Fruit fly (Drosophila melanogaster) whole organism, embryonic: ENCODE results near the gene tank.

Source experiments
- Aef1 ChIP-seq: fragments of 200-800 bp; sonication (Bioruptor generic); IDR thresholded peaks from 3 replicates; pipeline ENCODE4 v1.3.6; 2022; ENCODE audit warnings: missing biosample characterization, missing genetic modification characterization
- Atf6 ChIP-seq: fragments of 200-800 bp; sonication (Bioruptor generic); IDR thresholded peaks from 2 replicates; pipeline ENCODE4 v1.3.6; 2022; ENCODE audit warnings: missing biosample characterization, missing genetic modification characterization
- CG10209 ChIP-seq: fragments of 200-800 bp; sonication (Bioruptor generic); optimal IDR thresholded peaks from 3 replicates; lab custom pipeline; 2017; ENCODE audit warnings: missing biosample characterization, mild to moderate bottlenecking, missing genetic modification characterization, missing genetic modification reagents
- CG11504 ChIP-seq: fragments of 200-800 bp; sonication (Bioruptor generic); optimal IDR thresholded peaks from 3 replicates; lab custom pipeline; 2019; ENCODE audit warnings: missing biosample characterization, mild to moderate bottlenecking, missing genetic modification characterization, moderate library complexity
- CG12391 ChIP-seq: fragments of 200-800 bp; sonication (Bioruptor generic); optimal IDR thresholded peaks from 3 replicates; lab custom pipeline; 2018; ENCODE audit warnings: missing biosample characterization, mild to moderate bottlenecking, missing genetic modification characterization, moderate library complexity
- CG12769 ChIP-seq: fragments of 200-800 bp; sonication (Bioruptor generic); optimal IDR thresholded peaks from 2 replicates; lab custom pipeline; 2019; ENCODE audit warnings: missing biosample characterization, mild to moderate bottlenecking, missing genetic modification characterization, moderate library complexity
- CG12942 ChIP-seq: fragments of 200-800 bp; sonication (Bioruptor generic); optimal IDR thresholded peaks from 3 replicates; lab custom pipeline; 2016; ENCODE audit warnings: missing biosample characterization, missing genetic modification characterization
- CG13123 ChIP-seq: fragments of 200-800 bp; sonication (Bioruptor generic); optimal IDR thresholded peaks from 2 replicates; lab custom pipeline; 2016; ENCODE audit warnings: missing biosample characterization, missing genetic modification characterization
- CG15601 ChIP-seq: fragments of 200-800 bp; sonication (Bioruptor generic); optimal IDR thresholded peaks from 3 replicates; lab custom pipeline; 2019; ENCODE audit warnings: missing biosample characterization, mild to moderate bottlenecking, missing genetic modification characterization, moderate library complexity
- CG1602 ChIP-seq: fragments of 200-800 bp; sonication (Bioruptor generic); optimal IDR thresholded peaks from 3 replicates; lab custom pipeline; 2016; ENCODE audit warnings: missing biosample characterization, missing genetic modification characterization
- CG16779 ChIP-seq: fragments of 200-800 bp; sonication (Bioruptor generic); IDR thresholded peaks from 2 replicates; pipeline ENCODE4 v1.3.6; 2022; ENCODE audit warnings: missing biosample characterization, missing genetic modification characterization
- CG17802 ChIP-seq: fragments of 200-800 bp; sonication (Bioruptor generic); optimal IDR thresholded peaks from 2 replicates; lab custom pipeline; 2018; ENCODE audit warnings: missing biosample characterization, mild to moderate bottlenecking, missing genetic modification characterization, moderate library complexity
- CG2202 ChIP-seq: fragments of 200-800 bp; sonication (Bioruptor generic); optimal IDR thresholded peaks from 2 replicates; lab custom pipeline; 2018; ENCODE audit warnings: missing biosample characterization, mild to moderate bottlenecking, missing genetic modification characterization
- CG30431 ChIP-seq: fragments of 200-800 bp; sonication (Bioruptor generic); optimal IDR thresholded peaks from 2 replicates; lab custom pipeline; 2017; ENCODE audit warnings: missing biosample characterization, missing genetic modification characterization
- CG31224 ChIP-seq: fragments of 200-800 bp; sonication (Bioruptor generic); IDR thresholded peaks from 2 replicates; pipeline ENCODE4 v1.3.6; 2022; ENCODE audit warnings: missing biosample characterization, missing genetic modification characterization
- CG32532 ChIP-seq: fragments of 200-800 bp; sonication (Bioruptor generic); IDR thresholded peaks from 2 replicates; pipeline ENCODE4 v1.3.6; 2022; ENCODE audit warnings: missing biosample characterization, missing genetic modification characterization
- CG4404 ChIP-seq: fragments of 200-800 bp; sonication (Bioruptor generic); IDR thresholded peaks from 2 replicates; pipeline ENCODE4 v1.3.6; 2022; ENCODE audit warnings: missing biosample characterization, missing genetic modification characterization
- CG4707 ChIP-seq: fragments of 200-800 bp; sonication (Bioruptor generic); optimal IDR thresholded peaks from 2 replicates; lab custom pipeline; 2018; ENCODE audit warnings: missing biosample characterization, mild to moderate bottlenecking, missing genetic modification characterization, moderate library complexity
- CG4820 ChIP-seq: fragments of 200-800 bp; sonication (Bioruptor generic); optimal IDR thresholded peaks from 3 replicates; lab custom pipeline; 2016; ENCODE audit warnings: missing biosample characterization, missing genetic modification characterization
- CG5180 ChIP-seq: fragments of 200-800 bp; sonication (Bioruptor generic); optimal IDR thresholded peaks from 3 replicates; lab custom pipeline; 2017; ENCODE audit warnings: missing biosample characterization, missing genetic modification characterization, mild to moderate bottlenecking, moderate library complexity, missing genetic modification reagents
- CG6683 ChIP-seq: fragments of 200-800 bp; sonication (Bioruptor generic); optimal IDR thresholded peaks from 2 replicates; lab custom pipeline; 2017; ENCODE audit warnings: missing biosample characterization, mild to moderate bottlenecking, missing genetic modification characterization, missing genetic modification reagents
- CG7963 ChIP-seq: fragments of 200-800 bp; sonication (Bioruptor generic); IDR thresholded peaks from 3 replicates; pipeline ENCODE4 v1.3.6; 2022; ENCODE audit warnings: missing biosample characterization, missing genetic modification characterization; ENCODE audit not compliant: partially characterized antibody
- CG7987 ChIP-seq: fragments of 200-800 bp; sonication (Bioruptor generic); optimal IDR thresholded peaks from 2 replicates; lab custom pipeline; 2018; ENCODE audit warnings: missing biosample characterization, mild to moderate bottlenecking, missing genetic modification characterization, moderate library complexity
- CG8765 ChIP-seq: fragments of 200-800 bp; sonication (Bioruptor generic); IDR thresholded peaks from 2 replicates; pipeline ENCODE4 v1.3.6; 2022; ENCODE audit warnings: missing biosample characterization, missing genetic modification characterization
- CG9609 ChIP-seq: fragments of 200-800 bp; sonication (Bioruptor generic); optimal IDR thresholded peaks from 3 replicates; lab custom pipeline; 2016; ENCODE audit warnings: missing biosample characterization, missing genetic modification characterization
- CG9797 ChIP-seq: fragments of 200-800 bp; sonication (Bioruptor generic); optimal IDR thresholded peaks from 3 replicates; lab custom pipeline; 2018; ENCODE audit warnings: missing biosample characterization, mild to moderate bottlenecking, missing genetic modification characterization
- CHES-1-like ChIP-seq: fragments of 200-800 bp; sonication (Bioruptor generic); optimal IDR thresholded peaks from 2 replicates; lab custom pipeline; 2016; ENCODE audit warnings: missing biosample characterization, missing genetic modification characterization
- Dbx ChIP-seq: fragments of 200-800 bp; sonication (Bioruptor generic); IDR thresholded peaks from 3 replicates; pipeline ENCODE4 v1.3.6; 2022; ENCODE audit warnings: missing biosample characterization, missing genetic modification characterization
- Dip3 ChIP-seq: fragments of 200-800 bp; sonication (Bioruptor generic); optimal IDR thresholded peaks from 3 replicates; lab custom pipeline; 2016; ENCODE audit warnings: missing biosample characterization, missing genetic modification characterization
- E2f1 ChIP-seq: fragments of 200-800 bp; sonication (Bioruptor generic); IDR thresholded peaks from 2 replicates; pipeline ENCODE4 v1.3.6; 2022; ENCODE audit warnings: missing biosample characterization, missing genetic modification characterization
- Eip74EF ChIP-seq, 2 experiments: fragments of 200-800 bp in 1 of 2; fragments of >200 bp in 1 of 2; sonication (Bioruptor generic) in 1 of 2; optimal IDR thresholded peaks; 2 replicates each; lab custom pipeline; 2017 to 2019; ENCODE audit warnings: missing biosample characterization in 2 of 2, missing genetic modification characterization in 2 of 2, mild to moderate bottlenecking in 1 of 2, moderate library complexity in 1 of 2
- Fer3 ChIP-seq: fragments of 200-800 bp; sonication (Bioruptor generic); optimal IDR thresholded peaks from 2 replicates; lab custom pipeline; 2018; ENCODE audit warnings: missing biosample characterization, mild to moderate bottlenecking, missing genetic modification characterization, moderate library complexity
- H2.0 ChIP-seq: fragments of 200-800 bp; sonication (Bioruptor generic); IDR thresholded peaks from 2 replicates; pipeline ENCODE4 v1.3.6; 2022; ENCODE audit warnings: missing biosample characterization, missing genetic modification characterization
- HmgD ChIP-seq: fragments of 200-800 bp; sonication (Bioruptor generic); optimal IDR thresholded peaks from 3 replicates; lab custom pipeline; 2016; ENCODE audit warnings: missing biosample characterization, missing genetic modification characterization
- YL-1 ChIP-seq: fragments of 200-800 bp; sonication (Bioruptor generic); optimal IDR thresholded peaks from 3 replicates; lab custom pipeline; 2017; ENCODE audit warnings: missing biosample characterization, mild to moderate bottlenecking, missing genetic modification characterization
- al ChIP-seq: fragments of 200-800 bp; sonication (Bioruptor generic); IDR thresholded peaks from 2 replicates; pipeline ENCODE4 v1.3.6; 2022; ENCODE audit warnings: missing biosample characterization, missing genetic modification characterization
- ap ChIP-seq: fragments of 200-800 bp; sonication (Bioruptor generic); IDR thresholded peaks from 2 replicates; pipeline ENCODE4 v1.3.6; 2022; ENCODE audit warnings: missing biosample characterization, missing genetic modification characterization
- fd64A ChIP-seq: fragments of 200-800 bp; sonication (Bioruptor generic); optimal IDR thresholded peaks from 3 replicates; lab custom pipeline; 2018; ENCODE audit warnings: missing biosample characterization, mild to moderate bottlenecking, missing genetic modification characterization
- gcm2 ChIP-seq: fragments of 200-800 bp; sonication (Bioruptor generic); optimal IDR thresholded peaks from 2 replicates; lab custom pipeline; 2016; ENCODE audit warnings: missing biosample characterization, missing genetic modification characterization
- hth ChIP-seq: fragments of >200 bp; optimal IDR thresholded peaks from 2 replicates; lab custom pipeline; 2017; ENCODE audit warnings: inconsistent platforms
- luna ChIP-seq: fragments of 200-800 bp; sonication (Bioruptor generic); optimal IDR thresholded peaks from 2 replicates; lab custom pipeline; 2016; ENCODE audit warnings: missing biosample characterization, missing genetic modification characterization
- pfk ChIP-seq: fragments of 200-800 bp; sonication (Bioruptor generic); optimal IDR thresholded peaks from 2 replicates; lab custom pipeline; 2018; ENCODE audit warnings: missing biosample characterization, mild to moderate bottlenecking, missing genetic modification characterization, moderate library complexity
- ro ChIP-seq: fragments of 200-800 bp; sonication (Bioruptor generic); IDR thresholded peaks from 2 replicates; pipeline ENCODE4 v1.3.6; 2022; ENCODE audit warnings: missing biosample characterization, missing genetic modification characterization
- row ChIP-seq: fragments of 200-800 bp; sonication (Bioruptor generic); IDR thresholded peaks from 3 replicates; pipeline ENCODE4 v1.3.6; 2022; ENCODE audit warnings: missing biosample characterization, missing genetic modification characterization
- sisA ChIP-seq: fragments of 200-800 bp; sonication (Bioruptor generic); IDR thresholded peaks from 2 replicates; pipeline ENCODE4 v1.3.6; 2022; ENCODE audit warnings: missing biosample characterization, missing genetic modification characterization
- ssp ChIP-seq: fragments of 200-800 bp; sonication (Bioruptor generic); IDR thresholded peaks from 2 replicates; pipeline ENCODE4 v1.3.6; 2022; ENCODE audit warnings: missing biosample characterization, missing genetic modification characterization
- sug ChIP-seq: fragments of 200-800 bp; optimal IDR thresholded peaks from 2 replicates; lab custom pipeline; 2019; ENCODE audit warnings: missing biosample characterization, mild to moderate bottlenecking, missing genetic modification characterization, moderate library complexity
- vnd ChIP-seq: fragments of 200-800 bp; sonication (Bioruptor generic); IDR thresholded peaks from 3 replicates; pipeline ENCODE4 v1.3.6; 2022; ENCODE audit warnings: missing biosample characterization, missing genetic modification characterization; ENCODE audit not compliant: partially characterized antibody
- wek ChIP-seq: fragments of 200-800 bp; sonication (Bioruptor generic); optimal IDR thresholded peaks from 3 replicates; lab custom pipeline; 2018; ENCODE audit warnings: missing biosample characterization, mild to moderate bottlenecking, missing genetic modification characterization, moderate library complexity
- wor ChIP-seq: fragments of 200-800 bp; sonication (Bioruptor generic); IDR thresholded peaks from 2 replicates; pipeline ENCODE4 v1.3.6; 2022; ENCODE audit warnings: missing biosample characterization, missing genetic modification characterization

The tank gene

DNA sequence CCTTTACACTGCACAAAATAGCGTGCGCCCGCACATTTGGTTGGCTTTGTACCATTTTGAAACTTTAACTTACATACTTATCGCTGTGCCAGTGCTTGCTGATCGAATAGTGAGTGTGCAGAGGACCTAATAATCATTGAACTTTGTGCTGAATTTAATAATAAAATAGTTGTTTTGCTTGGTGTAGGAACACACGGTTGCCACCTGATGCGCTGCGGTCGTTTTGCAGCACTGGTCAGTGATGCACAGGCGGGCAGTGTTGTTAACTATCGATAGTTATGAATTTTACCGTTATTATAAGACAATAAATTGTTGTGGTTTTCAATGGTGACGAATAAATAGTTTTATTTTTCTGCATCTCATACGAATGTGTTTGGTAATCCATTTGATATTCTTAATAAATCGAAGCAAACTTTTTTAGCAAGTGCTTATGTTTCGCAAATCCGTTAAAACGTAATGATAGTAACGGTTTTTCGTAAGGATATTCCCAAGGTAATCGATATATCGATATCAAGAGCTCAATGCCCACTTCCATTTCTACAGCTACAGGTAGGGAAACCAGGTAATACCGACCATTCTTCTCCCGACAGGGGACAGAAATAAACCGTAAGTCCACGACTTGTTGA, at the start of gene tank, which contains the start of gene CG12194 (continued):
- peak; percentile 99 for TF ChIP-seq CG9609 (GFP tag; lab: Kevin White, UChicago)
- peak; percentile 99 for TF ChIP-seq Aef1 (GFP tag; lab: Robert Waterston, UW)
- peak in 1 of 2 experiments; percentile 96 for TF ChIP-seq Eip74EF (GFP tag; optimal IDR thresholded peaks at IDR 0.05; lab: Kevin White, UChicago)
- TF ChIP-seq Dip3 (GFP tag; lab: Kevin White, UChicago), result peak; percentile 98
- TF ChIP-seq CG4707 (GFP tag; lab: Kevin White, UChicago), result peak; percentile 96
- TF ChIP-seq Atf6 (GFP tag; lab: Robert Waterston, UW), result peak; percentile 99
- peak; percentile 98 for TF ChIP-seq CG13123 (GFP tag; lab: Kevin White, UChicago)
- TF ChIP-seq wor (GFP tag; lab: Robert Waterston, UW), result peak; percentile 99
- peak; percentile 98 for TF ChIP-seq CG8765 (GFP tag; lab: Robert Waterston, UW)
- TF ChIP-seq CG6683, result peak; percentile 94
- TF ChIP-seq Fer3 (tag; lab: Kevin White, UChicago), result peak; percentile 98
- peak; percentile 99 for TF ChIP-seq CG4404
- peak; percentile 100 for TF ChIP-seq sisA (GFP tag; lab: Robert Waterston, UW)
- TF ChIP-seq CG1602 (GFP tag; lab: Kevin White, UChicago), result peak; percentile 99
- TF ChIP-seq wek (GFP tag; lab: Kevin White, UChicago), result peak; percentile 96
- TF ChIP-seq CG31224 (GFP tag; lab: Robert Waterston, UW), result peak; percentile 97
- peak; percentile 99 for TF ChIP-seq row (GFP tag; lab: Robert Waterston, UW)
- peak; percentile 96 for TF ChIP-seq fd64A
- TF ChIP-seq CG12769 (tag; lab: Kevin White, UChicago), result peak; percentile 100
- TF ChIP-seq CG17802 (tag; lab: Kevin White, UChicago), result peak; percentile 95
- TF ChIP-seq CG12942 (GFP tag; lab: Kevin White, UChicago), result peak; percentile 99
- peak; percentile 71 for TF ChIP-seq vnd (GFP tag; lab: Robert Waterston, UW)
- peak; percentile 98 for TF ChIP-seq CG4820 (GFP tag; lab: Kevin White, UChicago)
- peak; percentile 99 for TF ChIP-seq CG32532 (GFP tag; lab: Robert Waterston, UW)
- TF ChIP-seq ro (GFP tag; lab: Robert Waterston, UW), result peak; percentile 98
- TF ChIP-seq H2.0 (GFP tag; lab: Robert Waterston, UW), result peak; percentile 99
- peak; percentile 99 for TF ChIP-seq HmgD (GFP tag; lab: Kevin White, UChicago)
- peak; percentile 45; the same call in 2 of the 3 replicates for TF ChIP-seq CG7963
- peak; percentile 98 for TF ChIP-seq CG2202 (tag; lab: Kevin White, UChicago)
- peak; percentile 99 for TF ChIP-seq CHES-1-like
- peak; percentile 84 for TF ChIP-seq CG5180 (GFP tag; lab: Kevin White, UChicago)
- peak; percentile 98 for TF ChIP-seq al (GFP tag; lab: Robert Waterston, UW)
- TF ChIP-seq gcm2 (GFP tag; lab: Kevin White, UChicago), result peak; percentile 99
- peak; percentile 99 for TF ChIP-seq CG10209 (GFP tag; lab: Kevin White, UChicago)
- peak; percentile 99 for TF ChIP-seq E2f1 (GFP tag; lab: Robert Waterston, UW)
- peak; percentile 99 for TF ChIP-seq CG12391 (tag; lab: Kevin White, UChicago)
- peak; percentile 87 for TF ChIP-seq sug (tag; lab: Kevin White, UChicago)
- TF ChIP-seq CG9797 (GFP tag; lab: Kevin White, UChicago), result peak; percentile 73
- no peak for TF ChIP-seq hth (lab: Kevin White, UChicago)
- TF ChIP-seq Dbx, result peak; percentile 98
- peak; percentile 97 for TF ChIP-seq CG11504 (tag; lab: Kevin White, UChicago)
- peak; percentile 95 for TF ChIP-seq ssp (GFP tag; lab: Robert Waterston, UW)
- peak; percentile 98 for TF ChIP-seq YL-1 (GFP tag; lab: Kevin White, UChicago)
- TF ChIP-seq CG7987 (GFP tag; lab: Kevin White, UChicago), result peak; percentile 98
- TF ChIP-seq CG30431 (GFP tag; lab: Kevin White, UChicago), result peak; percentile 100
- peak; percentile 94 for TF ChIP-seq CG15601
- peak; percentile 99 for TF ChIP-seq ap
- peak; percentile 7 for TF ChIP-seq pfk (GFP tag; lab: Kevin White, UChicago)
- TF ChIP-seq luna, result peak; percentile 97
- peak; percentile 99 for TF ChIP-seq CG16779 (GFP tag; lab: Robert Waterston, UW)
